Worm (Caenorhabditis elegans): Measurements from ENCODE around the gene micu-1.

DNA sequence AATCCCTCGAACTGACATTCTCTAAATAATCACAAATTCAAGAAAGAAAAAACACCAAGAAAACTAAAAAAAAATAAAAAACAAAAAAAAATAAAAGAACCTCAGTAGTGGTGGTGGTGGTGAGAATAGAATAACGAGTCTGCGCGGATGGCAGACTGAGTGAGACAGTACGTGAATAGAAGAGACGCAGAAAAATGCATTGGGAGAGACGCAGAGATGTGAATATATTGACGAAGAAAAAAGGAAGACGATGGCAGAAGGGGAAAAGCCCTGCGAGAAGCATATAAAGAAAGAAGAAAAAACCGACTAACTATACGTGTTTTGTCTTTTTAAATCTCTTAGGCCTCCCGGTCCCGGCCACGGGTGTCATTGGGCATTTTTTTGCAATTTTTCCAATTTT, 25.2 kb upstream of the micu-1 start, which contains the start of gene unc-26:
- TF ChIP-seq W03F9.2 (tag; optimal IDR thresholded peaks at IDR 0.05) (no peak), him-1 (tag; optimal IDR thresholded peaks at IDR 0.05) (no peak)
